Worm (Caenorhabditis elegans): ENCODE results near the gene lys-1.

Gene lys-1

ce11 chrV:10280112-10280511 lies 2.4 kb downstream of the lys-1 start:
- TF ChIP-seq aly-1 (tag; optimal IDR thresholded peaks at IDR 0.05): no peak
- no peak for TF ChIP-seq hmg-4 (GFP tag; optimal IDR thresholded peaks at IDR 0.05)
- TF ChIP-seq tbx-11 (GFP tag; IDR thresholded peaks at IDR 0.05): no peak
- TF ChIP-seq tbx-37 (GFP tag; conservative IDR thresholded peaks at IDR 0.05): no peak
- TF ChIP-seq scrt-1 (GFP tag; IDR thresholded peaks at IDR 0.05): no peak

ce11 chrV:10281374-10281773 lies 3.7 kb downstream of the lys-1 start, which contains the start of gene lys-2:
lys-2 (minus strand) TSS chrV:10281474.
- no peak for TF ChIP-seq aly-1 (tag; optimal IDR thresholded peaks at IDR 0.05)
- no peak for TF ChIP-seq hnd-1 (tag; optimal IDR thresholded peaks at IDR 0.05)

DNA sequence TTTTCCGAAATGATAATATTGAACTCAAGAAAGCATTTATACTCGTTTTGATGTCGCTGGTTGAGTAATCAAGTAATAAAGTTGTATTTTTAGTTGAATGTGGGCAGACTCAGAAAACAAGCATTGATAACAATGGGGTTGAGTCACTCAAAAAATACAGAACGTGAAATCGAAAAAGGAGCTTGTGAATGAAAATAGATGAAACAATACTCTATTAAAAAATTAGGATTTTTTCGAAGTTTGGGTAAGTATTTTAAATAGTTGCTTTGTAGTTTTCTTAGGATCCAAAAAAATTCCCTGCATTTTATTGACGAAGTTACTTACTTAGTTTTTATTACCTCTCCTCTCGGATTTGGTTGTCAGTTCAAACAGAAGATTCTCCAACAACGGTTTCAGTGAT lies 5.7 kb downstream of the lys-1 start, which contains the start of gene lys-3:
TSS of gene lys-3 (minus strand) at position 101 of the 400 bp plus-strand sequence.
- no peak for TF ChIP-seq hmg-4 (GFP tag; optimal IDR thresholded peaks at IDR 0.05)
- TF ChIP-seq ceh-36 (tag; optimal IDR thresholded peaks at IDR 0.05): no peak

DNA sequence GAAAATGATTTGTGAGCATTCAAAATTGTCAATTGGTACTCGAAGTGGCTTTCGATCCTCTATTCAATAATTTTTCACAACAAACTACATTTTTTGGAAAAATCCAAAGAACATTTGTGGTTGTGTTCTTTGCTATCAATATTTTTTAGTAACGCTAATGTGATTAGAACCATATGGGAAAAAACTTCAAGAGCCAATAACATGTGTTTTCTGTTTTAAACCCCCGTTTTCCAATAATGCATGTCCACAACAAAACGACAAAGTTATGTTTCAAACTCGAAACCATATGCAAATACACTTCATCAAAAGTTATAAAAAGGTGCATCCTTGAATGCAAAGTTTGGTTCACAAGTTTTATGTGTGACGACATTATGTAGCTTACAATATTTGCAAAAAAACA lies 8.1 kb downstream of the lys-1 start:
- no peak for TF ChIP-seq sea-1 (GFP tag; conservative IDR thresholded peaks at IDR 0.05)
- no peak for TF ChIP-seq B0310.2 (tag; optimal IDR thresholded peaks at IDR 0.05)
- TF ChIP-seq tbx-37 (GFP tag; conservative IDR thresholded peaks at IDR 0.05): no peak
- TF ChIP-seq ceh-36 (tag; optimal IDR thresholded peaks at IDR 0.05): no peak

ce11 chrV:10287260-10287659 lies 9.6 kb downstream of the lys-1 start, which contains the start of gene B0024.3:
B0024.3 (plus strand) TSS chrV:10287560.
- TF ChIP-seq B0310.2 (tag; optimal IDR thresholded peaks at IDR 0.05) (no peak), ama-1 (optimal IDR thresholded peaks at IDR 0.05) (no peak), hmbx-1 (tag; optimal IDR thresholded peaks at IDR 0.05) (no peak), hmg-4 (GFP tag; optimal IDR thresholded peaks at IDR 0.05) (no peak), flt-1 (GFP tag; IDR thresholded peaks at IDR 0.05) (no peak), ceh-13 (GFP tag; optimal IDR thresholded peaks at IDR 0.05) (no peak), ets-7 (tag; optimal IDR thresholded peaks at IDR 0.05) (no peak), ceh-36 (tag; optimal IDR thresholded peaks at IDR 0.05) (no peak), scrt-1 (GFP tag; IDR thresholded peaks at IDR 0.05) (no peak), sea-1 (GFP tag; conservative IDR thresholded peaks at IDR 0.05) (no peak), tra-4 (tag; optimal IDR thresholded peaks at IDR 0.05) (no peak), F13C5.2 (tag; optimal IDR thresholded peaks at IDR 0.05) (no peak), aly-1 (tag; optimal IDR thresholded peaks at IDR 0.05) (no peak)

- TF ChIP-seq sea-1 (GFP tag; conservative IDR thresholded peaks at IDR 0.05) (no peak), ceh-13 (GFP tag; optimal IDR thresholded peaks at IDR 0.05) (no peak), tra-4 (tag; optimal IDR thresholded peaks at IDR 0.05) (no peak), hmbx-1 (tag; optimal IDR thresholded peaks at IDR 0.05) (no peak), aly-1 (tag; optimal IDR thresholded peaks at IDR 0.05) (no peak)
Observed at ce11 chrV:10289743-10290142, 12.0 kb downstream of the lys-1 start, which contains the start of gene B0024.15. B0024.15 (plus strand) TSS chrV:10290043.

DNA sequence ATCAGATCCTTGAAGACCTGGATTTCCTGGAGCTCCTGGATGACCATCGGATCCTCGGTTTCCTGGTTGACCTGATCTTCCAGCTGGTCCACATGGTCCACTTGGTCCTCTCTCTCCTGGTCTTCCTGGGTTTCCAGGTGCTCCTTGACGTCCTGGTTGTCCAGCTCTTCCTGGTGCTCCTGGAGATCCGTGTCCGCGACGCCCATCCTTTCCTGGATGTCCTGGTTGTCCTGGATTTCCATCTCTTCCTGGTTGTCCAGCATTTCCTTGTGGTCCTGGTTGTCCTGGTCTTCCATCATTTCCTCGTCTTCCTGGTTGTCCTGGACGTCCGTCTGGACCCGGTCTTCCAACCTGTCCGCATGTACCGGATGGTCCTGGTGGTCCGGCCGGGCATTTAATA lies 14.1 kb downstream of the lys-1 start:
- TF ChIP-seq flt-1 (GFP tag; IDR thresholded peaks at IDR 0.05) (no peak), hmbx-1 (tag; optimal IDR thresholded peaks at IDR 0.05) (no peak), hnd-1 (tag; optimal IDR thresholded peaks at IDR 0.05) (no peak), F13C5.2 (tag; optimal IDR thresholded peaks at IDR 0.05) (no peak), pes-1 (GFP tag; IDR thresholded peaks at IDR 0.05) (no peak), ets-7 (tag; optimal IDR thresholded peaks at IDR 0.05) (no peak), tbx-37 (GFP tag; conservative IDR thresholded peaks at IDR 0.05) (no peak), hmg-4 (GFP tag; optimal IDR thresholded peaks at IDR 0.05) (no peak), sea-1 (GFP tag; conservative IDR thresholded peaks at IDR 0.05) (no peak), aly-1 (tag; optimal IDR thresholded peaks at IDR 0.05) (no peak), ceh-13 (GFP tag; optimal IDR thresholded peaks at IDR 0.05) (no peak), ama-1 (optimal IDR thresholded peaks at IDR 0.05) (no peak), tra-4 (tag; optimal IDR thresholded peaks at IDR 0.05) (no peak), B0310.2 (tag; optimal IDR thresholded peaks at IDR 0.05) (no peak), scrt-1 (GFP tag; IDR thresholded peaks at IDR 0.05) (no peak), tbx-11 (GFP tag; IDR thresholded peaks at IDR 0.05) (no peak), ceh-36 (tag; optimal IDR thresholded peaks at IDR 0.05) (no peak)

DNA sequence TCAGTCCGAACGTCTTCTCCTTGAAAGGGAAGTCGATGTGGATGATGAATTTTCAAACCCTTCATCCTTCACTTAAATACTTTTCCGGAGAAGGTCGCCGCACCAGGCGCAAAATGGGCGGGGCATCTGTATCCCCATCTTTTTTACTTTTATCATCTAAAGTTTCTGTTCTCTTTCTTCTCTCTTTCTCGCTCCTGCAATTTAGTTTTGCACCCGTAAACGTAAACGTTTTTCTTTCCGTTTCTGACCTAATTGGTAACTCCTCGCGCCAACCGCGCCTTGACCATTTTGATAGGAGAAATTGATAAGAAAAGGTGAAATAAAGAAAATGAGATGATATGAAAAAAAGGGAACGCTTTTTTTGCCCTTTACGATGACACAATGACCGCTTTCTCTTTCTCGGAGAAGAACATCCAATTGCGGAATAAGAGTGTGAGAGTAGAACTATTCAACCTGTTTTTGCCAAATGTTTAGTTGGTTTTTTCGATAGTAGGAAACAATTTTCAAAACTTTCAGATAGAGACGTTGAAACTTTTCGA lies 15.2 kb downstream of the lys-1 start, which contains the start of gene col-149:
TSS of gene col-149 (minus strand) at position 51 of the 539 bp plus-strand sequence.
- TF ChIP-seq aly-1 (tag; optimal IDR thresholded peaks at IDR 0.05): no peak
- TF ChIP-seq ceh-36 (tag; optimal IDR thresholded peaks at IDR 0.05): no peak
- no peak for TF ChIP-seq tbx-37 (GFP tag; conservative IDR thresholded peaks at IDR 0.05)
- no peak for TF ChIP-seq pes-1 (GFP tag; IDR thresholded peaks at IDR 0.05)
- no peak for TF ChIP-seq hnd-1 (tag; optimal IDR thresholded peaks at IDR 0.05)
- no peak for TF ChIP-seq B0310.2 (tag; optimal IDR thresholded peaks at IDR 0.05)
- TF ChIP-seq ama-1 (optimal IDR thresholded peaks at IDR 0.05): no peak
- no peak for TF ChIP-seq hmg-4 (GFP tag; optimal IDR thresholded peaks at IDR 0.05)
- TF ChIP-seq flt-1 (GFP tag; IDR thresholded peaks at IDR 0.05): no peak
- no peak for TF ChIP-seq scrt-1 (GFP tag; IDR thresholded peaks at IDR 0.05)
- TF ChIP-seq sea-1 (GFP tag; conservative IDR thresholded peaks at IDR 0.05): no peak
- no peak for TF ChIP-seq tra-4 (tag; optimal IDR thresholded peaks at IDR 0.05)
- no peak for TF ChIP-seq F13C5.2 (tag; optimal IDR thresholded peaks at IDR 0.05)
- TF ChIP-seq tbx-11 (GFP tag; IDR thresholded peaks at IDR 0.05): no peak
- TF ChIP-seq ets-7 (tag; optimal IDR thresholded peaks at IDR 0.05): no peak
- no peak for TF ChIP-seq ceh-13 (GFP tag; optimal IDR thresholded peaks at IDR 0.05)
- no peak for TF ChIP-seq hmbx-1 (tag; optimal IDR thresholded peaks at IDR 0.05)

Measured in whole organism, early embryonic.